Worm (Caenorhabditis elegans): ENCODE data around the gene C33F10.12.
"Not testable (repeated sequence)": the region's sequence is repeated elsewhere in the genome, so short reads cannot be mapped to it uniquely, and the experiment has no call there.

C33F10.12 gene

ce11 chrII:4827734-4828609 lies 9.6 kb downstream of the C33F10.12 start, which contains the start of the genes fbxb-88 and tbck-1 (continued):
- TF ChIP-seq sup-37 (GFP tag; optimal IDR thresholded peaks at IDR 0.05) (no peak), ztf-4 (tag; optimal IDR thresholded peaks at IDR 0.05) (no peak), pag-3 (tag; optimal IDR thresholded peaks at IDR 0.05; ENCODE audit: borderline replicate concordance, insufficient read depth) (peak; percentile 13), unc-130 (tag; optimal IDR thresholded peaks at IDR 0.05) (peak; percentile 30), blmp-1 (tag; optimal IDR thresholded peaks at IDR 0.05) (peak; percentile 51), F16B12.6 (tag; optimal IDR thresholded peaks at IDR 0.05) (peak; percentile 94), lsy-2 (tag; optimal IDR thresholded peaks at IDR 0.05) (peak; percentile 70 to 82), ceh-90 (tag; optimal IDR thresholded peaks at IDR 0.05) (no peak), snpc-4 (tag; optimal IDR thresholded peaks at IDR 0.05) (peak; percentile 44), hlh-17 (GFP tag; optimal IDR thresholded peaks at IDR 0.05; ENCODE audit: borderline replicate concordance) (no peak)

- TF ChIP-seq grh-1 (GFP tag; IDR thresholded peaks at IDR 0.05); fkh-10 (GFP tag; optimal IDR thresholded peaks at IDR 0.05); lir-3 (tag; optimal IDR thresholded peaks at IDR 0.05; ENCODE audit: poor library complexity): not testable (repeated sequence)
Measured at ce11 chrII:4825133-4825532, 12.4 kb downstream of the C33F10.12 start, which contains the start of the genes C33F10.8 and msp-40. C33F10.8 (minus strand) TSS chrII:4825233. msp-40 (plus strand) TSS chrII:4825414.

ce11 chrII:4822610-4823009 lies 14.9 kb downstream of the C33F10.12 start:
- TF ChIP-seq unc-86 (tag; optimal IDR thresholded peaks at IDR 0.05) (no peak), lin-15B (tag; optimal IDR thresholded peaks at IDR 0.05) (no peak), C16A3.4 (tag; optimal IDR thresholded peaks at IDR 0.05) (no peak), elt-2 (tag; optimal IDR thresholded peaks at IDR 0.05) (no peak), hlh-4 (tag; optimal IDR thresholded peaks at IDR 0.05) (no peak), mef-2 (tag; optimal IDR thresholded peaks at IDR 0.05) (no peak), nhr-77 (tag; optimal IDR thresholded peaks at IDR 0.05) (no peak), nhr-71 (tag; optimal IDR thresholded peaks at IDR 0.05) (no peak), nhr-47 (tag; optimal IDR thresholded peaks at IDR 0.05) (no peak), efl-1 (optimal IDR thresholded peaks at IDR 0.05) (no peak), efl-1 (GFP tag; optimal IDR thresholded peaks at IDR 0.05 in 1 of 2) (peak in 1 of 2 experiments; percentile 79), blmp-1 (tag; optimal IDR thresholded peaks at IDR 0.05) (peak; percentile 58)

- TF ChIP-seq nhr-19 (GFP tag; conservative IDR thresholded peaks at IDR 0.05) (no peak), egl-13 (tag; optimal IDR thresholded peaks at IDR 0.05) (no peak), hlh-4 (tag; optimal IDR thresholded peaks at IDR 0.05) (no peak), snu-23 (GFP tag; optimal IDR thresholded peaks at IDR 0.05) (peak; percentile 1), nhr-77 (tag; optimal IDR thresholded peaks at IDR 0.05) (no peak), egl-27 (tag; optimal IDR thresholded peaks at IDR 0.05) (no peak), ceh-8 (GFP tag; optimal IDR thresholded peaks at IDR 0.05) (no peak), lsy-2 (tag; optimal IDR thresholded peaks at IDR 0.05) (peak in 1 of 2 experiments; percentile 12), nhr-20 (tag; optimal IDR thresholded peaks at IDR 0.05) (peak; percentile 47), pax-3 (tag; optimal IDR thresholded peaks at IDR 0.05) (no peak), lir-3 (tag; optimal IDR thresholded peaks at IDR 0.05; ENCODE audit: poor library complexity) (no peak), aha-1 (tag; optimal IDR thresholded peaks at IDR 0.05) (no peak), lin-13 (GFP tag; optimal IDR thresholded peaks at IDR 0.05) (no peak), C04F5.9 (tag; optimal IDR thresholded peaks at IDR 0.05) (no peak), swsn-7 (tag; optimal IDR thresholded peaks at IDR 0.05) (no peak), lin-14 (GFP tag; optimal IDR thresholded peaks at IDR 0.05) (peak; percentile 71), hlh-17 (GFP tag; optimal IDR thresholded peaks at IDR 0.05; ENCODE audit: borderline replicate concordance) (no peak), grh-1 (GFP tag; IDR thresholded peaks at IDR 0.05) (no peak), nhr-85 (tag) (peak; percentile 76), tlp-1 (tag; optimal IDR thresholded peaks at IDR 0.05) (no peak), ceh-90 (tag; optimal IDR thresholded peaks at IDR 0.05) (no peak), lin-15B (tag; optimal IDR thresholded peaks at IDR 0.05) (no peak), blmp-1 (tag; optimal IDR thresholded peaks at IDR 0.05) (peak; percentile 95), elt-3 (tag; optimal IDR thresholded peaks at IDR 0.05) (peak in 3 of 6 experiments; percentile 34 to 69 (median 45)), aly-2 (tag; optimal IDR thresholded peaks at IDR 0.05) (no peak)
Measured at ce11 chrII:4821739-4822138, 15.8 kb downstream of the C33F10.12 start, which contains the start of gene lact-5. lact-5 (minus strand) TSS chrII:4821739.

Data from whole organism, L1 larva.